Worm (Caenorhabditis elegans) whole organism, L4 larva: Measurements from ENCODE around the gene acr-7.

Source experiments
- R02D3.7 ChIP-seq: fragments of 150-350 bp; sonication (generic microtip); optimal IDR thresholded peaks from 3 replicates; lab custom pipeline; 2014; ENCODE audit warnings: missing biosample characterization, missing genetic modification characterization
- aha-1 ChIP-seq: fragments of 150-350 bp; peaks from one replicate; lab custom pipeline; 2014; ENCODE audit warnings: missing biosample characterization, missing genetic modification characterization
- daf-12 ChIP-seq: fragments of 150-350 bp; optimal IDR thresholded peaks from 2 replicates; lab custom pipeline; 2014; ENCODE audit warnings: missing biosample characterization, missing genetic modification reagents, missing genetic modification characterization
- dpl-1 ChIP-seq: fragments of 150-350 bp; optimal IDR thresholded peaks from 2 replicates; lab custom pipeline; 2014; ENCODE audit warnings: missing biosample characterization, missing genetic modification reagents, missing genetic modification characterization
- dve-1 ChIP-seq: sonication (generic microtip); optimal IDR thresholded peaks from 2 replicates; lab custom pipeline; 2017; ENCODE audit warnings: antibody characterized with exemption, mild to moderate bottlenecking, missing genetic modification characterization, missing compliant biosample characterization; ENCODE audit not compliant: insufficient read depth
- egl-43 ChIP-seq: fragments of 200-800 bp; sonication (Bioruptor generic); IDR thresholded peaks from 2 replicates; pipeline ENCODE4 v1.3.6; 2022; ENCODE audit warnings: missing genetic modification reagents, missing genetic modification characterization, missing compliant biosample characterization
- mdt-29 ChIP-seq: fragments of 200-800 bp; sonication (Bioruptor generic); IDR thresholded peaks from 2 replicates; pipeline ENCODE4 v1.3.6; 2022; ENCODE audit warnings: missing genetic modification reagents, missing genetic modification characterization, missing compliant biosample characterization
- nhr-10 ChIP-seq: fragments of 150-350 bp; optimal IDR thresholded peaks from 2 replicates; lab custom pipeline; 2014; ENCODE audit warnings: missing biosample characterization, missing genetic modification characterization
- nhr-11 ChIP-seq: fragments of 150-350 bp; optimal IDR thresholded peaks from 2 replicates; lab custom pipeline; 2014; ENCODE audit warnings: missing biosample characterization, missing genetic modification characterization
- nhr-28 ChIP-seq: fragments of 150-350 bp; optimal IDR thresholded peaks from 2 replicates; lab custom pipeline; 2014; ENCODE audit warnings: missing biosample characterization, missing genetic modification characterization
- nhr-42 ChIP-seq: fragments of 200-800 bp; sonication (Bioruptor generic); IDR thresholded peaks from 2 replicates; pipeline ENCODE4 v1.3.6; 2022; ENCODE audit warnings: missing genetic modification characterization, missing compliant biosample characterization
- pqm-1 ChIP-seq: sonication (generic microtip); optimal IDR thresholded peaks from 2 replicates; lab custom pipeline; 2017; ENCODE audit warnings: missing biosample characterization, missing genetic modification characterization
- snpc-4 ChIP-seq: fragments of 150-350 bp; optimal IDR thresholded peaks from 2 replicates; lab custom pipeline; 2014; ENCODE audit warnings: missing biosample characterization, missing genetic modification characterization
- unc-39 ChIP-seq: sonication (generic microtip); optimal IDR thresholded peaks from 2 replicates; lab custom pipeline; 2017; ENCODE audit warnings: missing biosample characterization, missing genetic modification characterization

DNA sequence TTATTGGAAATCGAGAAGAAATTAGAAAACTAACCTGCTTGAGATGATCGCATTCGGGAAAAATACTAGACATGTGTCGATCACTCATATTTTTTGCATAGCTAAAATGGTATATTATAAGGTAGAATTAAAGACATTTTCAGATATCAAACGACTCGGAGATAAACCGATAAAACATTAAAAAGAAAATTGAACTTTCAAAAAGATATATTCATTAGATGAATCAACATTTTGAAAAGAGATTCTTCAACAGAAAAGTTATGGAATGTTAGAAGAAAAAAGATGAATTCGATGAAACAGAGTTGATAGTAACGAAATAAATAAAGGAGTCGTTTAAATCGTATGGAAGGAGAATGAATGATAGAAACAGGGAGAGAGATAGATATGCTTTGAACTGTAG is 6.0 kb upstream of the acr-7 start, which contains the start of gene mdmh-35:
- TF ChIP-seq nhr-42 (GFP tag; lab: Robert Waterston, UW), result no peak
- TF ChIP-seq daf-12 (tag; lab: Kevin White, UChicago), result no peak
- no peak for TF ChIP-seq nhr-10 (tag; lab: Kevin White, UChicago)
- peak; percentile 26 for TF ChIP-seq aha-1 (tag; lab: Kevin White, UChicago)
- TF ChIP-seq dpl-1 (GFP tag; lab: Kevin White, UChicago), result no peak
- TF ChIP-seq pqm-1, result no peak
- no peak for TF ChIP-seq egl-43
- no peak for TF ChIP-seq R02D3.7 (tag; lab: Kevin White, UChicago)
- TF ChIP-seq dve-1 (tag; lab: Kevin White, UChicago), result no peak
- no peak for TF ChIP-seq mdt-29 (GFP tag; lab: Robert Waterston, UW)
- TF ChIP-seq nhr-11 (tag; lab: Kevin White, UChicago), result no peak
- no peak for TF ChIP-seq snpc-4 (tag; lab: Kevin White, UChicago)
- TF ChIP-seq unc-39 (tag; lab: Kevin White, UChicago), result no peak
- TF ChIP-seq nhr-28 (tag; lab: Kevin White, UChicago), result no peak
